ENCODE assay signal across 2 worm cellular contexts in the genomic region with DNA sequence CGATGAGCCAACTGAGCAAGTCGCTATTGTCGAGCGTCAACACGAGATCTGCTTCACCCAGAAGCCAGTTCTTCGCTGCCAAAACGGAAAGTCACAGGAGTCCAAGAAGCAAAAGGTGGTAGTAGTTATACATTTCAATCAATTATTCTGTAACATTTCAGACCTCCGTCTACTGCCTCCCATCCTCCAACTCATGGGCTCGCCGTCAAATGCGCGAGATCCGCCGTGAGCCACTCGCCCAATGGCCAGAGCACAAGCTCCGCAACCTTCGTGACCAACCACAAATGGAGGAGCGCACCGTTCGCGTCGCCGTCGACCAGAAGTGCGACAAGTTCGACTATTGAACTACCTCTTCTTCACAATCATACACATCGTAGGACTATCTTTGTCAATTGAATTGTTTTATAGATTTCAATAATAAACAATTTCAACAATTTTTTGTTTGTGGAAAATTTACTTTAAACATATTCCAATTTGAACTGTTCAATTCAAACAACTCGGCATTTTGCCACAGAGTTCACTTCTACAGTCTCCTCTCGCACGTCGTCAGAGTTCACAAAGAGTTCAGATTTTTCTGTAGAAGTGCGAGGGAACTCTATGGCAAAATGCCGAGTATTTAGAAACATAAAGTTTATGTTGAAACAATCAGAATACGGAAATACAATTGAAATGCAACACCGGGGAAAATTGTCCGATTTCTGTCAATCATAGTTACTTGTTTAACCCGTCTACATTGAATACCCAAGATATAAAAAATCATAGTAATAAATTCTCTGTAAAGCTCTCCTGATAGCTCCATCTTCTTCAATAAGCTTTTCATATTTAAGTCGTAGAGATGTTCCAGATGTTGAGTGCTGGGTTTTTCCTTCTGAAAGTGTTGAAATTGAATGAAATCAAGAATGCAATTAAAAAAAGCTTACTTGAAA.
TF ChIP-seq lines count a peak whose summit lies in the region.

No protein-coding gene starts in this region.

TF ChIP-seq in whole organism, L4 larva, 104 proteins besides CTCF, POLR2A, EP300 and RAD21 (continued from another document):
- TF ChIP-seq ztf-7 (tag; optimal IDR thresholded peaks at IDR 0.05; lab: Kevin White, UChicago) (no peak), hif-1 (tag; optimal IDR thresholded peaks at IDR 0.05; lab: Kevin White, UChicago) (no peak), Y75B8A.6 (GFP tag; IDR thresholded peaks at IDR 0.05; lab: Robert Waterston, UW) (peak; percentile 15; the same call in 1 of the 2 replicates), nhr-28 (tag; optimal IDR thresholded peaks at IDR 0.05; lab: Kevin White, UChicago) (no peak), spr-1 (tag; optimal IDR thresholded peaks at IDR 0.05; lab: Kevin White, UChicago) (no peak), unc-130 (GFP tag; optimal IDR thresholded peaks at IDR 0.05; lab: Kevin White, UChicago) (no peak), F37D6.2 (tag; optimal IDR thresholded peaks at IDR 0.05; lab: Kevin White, UChicago) (no peak)

TF ChIP-seq in whole organism, young adult, 124 proteins besides CTCF, POLR2A, EP300 and RAD21 (continued from another document):
- TF ChIP-seq egrh-3 (GFP tag; IDR thresholded peaks at IDR 0.05; lab: Robert Waterston, UW) (peak; percentile 61; the same call in 1 of the 2 replicates), chd-7 (tag; optimal IDR thresholded peaks at IDR 0.05; lab: Kevin White, UChicago) (peak; percentile 26), F57A8.1 (GFP tag; optimal IDR thresholded peaks at IDR 0.05; lab: Kevin White, UChicago) (no peak), hmg-20 (GFP tag; IDR thresholded peaks at IDR 0.05; lab: Robert Waterston, UW) (0 out of 2 replicates have a peak, but pooled peaks have one; percentile 15), attf-6 (GFP tag; IDR thresholded peaks at IDR 0.05; lab: Robert Waterston, UW) (0 out of 2 replicates have a peak, but pooled peaks have one; percentile 43), him-1 (tag; optimal IDR thresholded peaks at IDR 0.05; lab: Kevin White, UChicago) (no peak), nhr-80 (tag; optimal IDR thresholded peaks at IDR 0.05; lab: Kevin White, UChicago) (peak; percentile 76), tbp1 (GFP tag; optimal IDR thresholded peaks at IDR 0.05; lab: Kevin White, UChicago) (peak; percentile 32), nhr-179 (tag; optimal IDR thresholded peaks at IDR 0.05; lab: Kevin White, UChicago) (no peak), nhr-90 (tag; optimal IDR thresholded peaks at IDR 0.05; lab: Kevin White, UChicago) (peak; percentile 78), atf-7 (tag; optimal IDR thresholded peaks at IDR 0.05; lab: Kevin White, UChicago) (peak; percentile 62), lin-54 (GFP tag; optimal IDR thresholded peaks at IDR 0.05; lab: Kevin White, UChicago) (peak; percentile 34), mcd-1 (GFP tag; IDR thresholded peaks at IDR 0.05; lab: Robert Waterston, UW) (0 out of 2 replicates have a peak, but pooled peaks have one; percentile 39), madf-10 (tag; optimal IDR thresholded peaks at IDR 0.05; lab: Kevin White, UChicago) (peak; percentile 76), nfya-1 (tag; optimal IDR thresholded peaks at IDR 0.05; lab: Kevin White, UChicago; ENCODE audit: borderline replicate concordance, insufficient read depth) (no peak), tlf-1 (GFP tag; optimal IDR thresholded peaks at IDR 0.05; lab: Kevin White, UChicago) (peak; percentile 36), cebp-2 (GFP tag; IDR thresholded peaks at IDR 0.05; lab: Robert Waterston, UW) (peak; percentile 80), attf-5 (GFP tag; optimal IDR thresholded peaks at IDR 0.05; lab: Kevin White, UChicago) (peak; percentile 15), F33H1.4 (GFP tag; IDR thresholded peaks at IDR 0.05; lab: Robert Waterston, UW) (peak; percentile 8; the same call in 1 of the 2 replicates), nfyb-1 (GFP tag; IDR thresholded peaks at IDR 0.05; lab: Robert Waterston, UW) (peak; percentile 45)
